Fruit fly (Drosophila melanogaster): ENCODE results near the gene CIA30.

The CIA30 gene

dm6 chr3R:29777213-29777612 lies 40.4 kb downstream of the CIA30 start:
- TF ChIP-seq Myc (optimal IDR thresholded peaks at IDR 0.05) (no peak), Dfd (GFP tag; optimal IDR thresholded peaks at IDR 0.05) (no peak), CG32264 (GFP tag; optimal IDR thresholded peaks at IDR 0.05) (no peak), rgr (GFP tag; optimal IDR thresholded peaks at IDR 0.05) (no peak)

dm6 chr3R:29778139-29778984 lies 41.6 kb downstream of the CIA30 start:
- TF ChIP-seq usp (GFP tag; optimal IDR thresholded peaks at IDR 0.05) (no peak), N (GFP tag; optimal IDR thresholded peaks at IDR 0.05) (no peak), HLH106 (tag; optimal IDR thresholded peaks at IDR 0.05) (peak; percentile 28), rgr (GFP tag; optimal IDR thresholded peaks at IDR 0.05) (peak; percentile 41), dsf (GFP tag; optimal IDR thresholded peaks at IDR 0.05; ENCODE audit: borderline replicate concordance) (no peak), CG9705 (GFP tag; optimal IDR thresholded peaks at IDR 0.05) (no peak), Rel (GFP tag; optimal IDR thresholded peaks at IDR 0.05) (no peak), Rel (tag; optimal IDR thresholded peaks at IDR 0.05) (peak; percentile 83), OdsH (GFP tag; optimal IDR thresholded peaks at IDR 0.05) (peak; percentile 29), br (GFP tag; optimal IDR thresholded peaks at IDR 0.05) (peak; percentile 53), Dfd (GFP tag; optimal IDR thresholded peaks at IDR 0.05) (peak; percentile 57), Hr78 (GFP tag; optimal IDR thresholded peaks at IDR 0.05) (no peak), Mio (GFP tag; optimal IDR thresholded peaks at IDR 0.05) (no peak), CG32264 (GFP tag; optimal IDR thresholded peaks at IDR 0.05) (no peak), tai (GFP tag; optimal IDR thresholded peaks at IDR 0.05) (no peak), CrebA (GFP tag; optimal IDR thresholded peaks at IDR 0.05; ENCODE audit: borderline replicate concordance) (no peak), sage (GFP tag; optimal IDR thresholded peaks at IDR 0.05) (no peak), brk (GFP tag; optimal IDR thresholded peaks at IDR 0.05) (peak; percentile 0), foxo (GFP tag; optimal IDR thresholded peaks at IDR 0.05) (peak in 1 of 2 experiments; percentile 45), jim (GFP tag; optimal IDR thresholded peaks at IDR 0.05) (no peak), dl (GFP tag; optimal IDR thresholded peaks at IDR 0.05; ENCODE audit: insufficient read depth in 1 of 2, partially characterized antibody in 2 of 2) (no peak), GATAd (GFP tag; optimal IDR thresholded peaks at IDR 0.05) (no peak), Sp1 (GFP tag; optimal IDR thresholded peaks at IDR 0.05) (peak; percentile 17), Vsx2 (GFP tag; optimal IDR thresholded peaks at IDR 0.05; ENCODE audit: partially characterized antibody) (no peak), fru (GFP tag; optimal IDR thresholded peaks at IDR 0.05) (peak; percentile 54), psq (GFP tag; optimal IDR thresholded peaks at IDR 0.05) (peak; percentile 34), Hr83 (GFP tag; optimal IDR thresholded peaks at IDR 0.05; ENCODE audit: poor library complexity, severe bottlenecking) (no peak), woc (GFP tag; optimal IDR thresholded peaks at IDR 0.05) (peak; percentile 86), ey (GFP tag; optimal IDR thresholded peaks at IDR 0.05) (peak; percentile 39), Myc (optimal IDR thresholded peaks at IDR 0.05) (no peak), sv (GFP tag; optimal IDR thresholded peaks at IDR 0.05) (no peak), pan (optimal IDR thresholded peaks at IDR 0.05) (peak; percentile 38), Jra (GFP tag; optimal IDR thresholded peaks at IDR 0.05) (peak; percentile 49), Hnf4 (GFP tag; optimal IDR thresholded peaks at IDR 0.05) (no peak), Abd-B (GFP tag; optimal IDR thresholded peaks at IDR 0.05) (no peak), Dif (GFP tag; optimal IDR thresholded peaks at IDR 0.05; ENCODE audit: partially characterized antibody) (no peak), lola (GFP tag; optimal IDR thresholded peaks at IDR 0.05) (no peak), dmrt93B (GFP tag; optimal IDR thresholded peaks at IDR 0.05) (peak; percentile 14), h (GFP tag; optimal IDR thresholded peaks at IDR 0.05) (peak; percentile 33)

- TF ChIP-seq h (GFP tag; optimal IDR thresholded peaks at IDR 0.05) (no peak), Mio (GFP tag; optimal IDR thresholded peaks at IDR 0.05) (no peak), woc (GFP tag; optimal IDR thresholded peaks at IDR 0.05) (no peak), Vsx2 (GFP tag; optimal IDR thresholded peaks at IDR 0.05; ENCODE audit: partially characterized antibody) (no peak), sage (GFP tag; optimal IDR thresholded peaks at IDR 0.05) (no peak), foxo (GFP tag; optimal IDR thresholded peaks at IDR 0.05) (peak in 1 of 2 experiments; percentile 6)
Measured at dm6 chr3R:29778985-29779298, 42.2 kb downstream of the CIA30 start.

Data from whole organism, wandering third instar larva.